Worm (Caenorhabditis elegans) whole organism, young adult: ENCODE measurements around the gene srsy-2.
A peak's percentile ranks its signal among the peaks of the same experiment; 100 is the strongest.

Source experiments
- B0019.2 ChIP-seq: fragments of 200-800 bp; sonication (Bioruptor generic); conservative IDR thresholded peaks from 2 replicates; pipeline ENCODE4 v1.3.6; 2022; ENCODE audit warnings: missing genetic modification reagents, missing genetic modification characterization, missing compliant biosample characterization
- C17E4.6 ChIP-seq: fragments of 200-800 bp; sonication (Bioruptor generic); IDR thresholded peaks from 2 replicates; pipeline ENCODE4 v1.3.6; 2022; ENCODE audit warnings: missing genetic modification reagents, missing genetic modification characterization, missing compliant biosample characterization
- D2030.7 ChIP-seq: fragments of 200-800 bp; sonication (Bioruptor generic); IDR thresholded peaks from 2 replicates; pipeline ENCODE4 v1.3.6; 2022; ENCODE audit warnings: missing genetic modification reagents, missing genetic modification characterization, missing compliant biosample characterization
- F10E7.11 ChIP-seq: sonication (generic microtip); optimal IDR thresholded peaks from 2 replicates; lab custom pipeline; 2017; ENCODE audit warnings: mild to moderate bottlenecking, missing genetic modification characterization, moderate library complexity, missing compliant biosample characterization
- F22D6.2 ChIP-seq: sonication (generic microtip); optimal IDR thresholded peaks from 2 replicates; lab custom pipeline; 2016; ENCODE audit warnings: mild to moderate bottlenecking, missing genetic modification characterization, missing compliant biosample characterization
- F49E8.2 ChIP-seq: sonication (generic microtip); optimal IDR thresholded peaks from 3 replicates; lab custom pipeline; 2017; ENCODE audit warnings: missing genetic modification characterization, mild to moderate bottlenecking, missing compliant biosample characterization, antibody characterized with exemption, moderate library complexity; ENCODE audit not compliant: insufficient read depth
- F57A8.1 ChIP-seq: fragments of 200-800 bp; sonication (Bioruptor generic); optimal IDR thresholded peaks from 2 replicates; lab custom pipeline; 2018; ENCODE audit warnings: mild to moderate bottlenecking, missing genetic modification characterization, moderate library complexity, missing compliant biosample characterization
- F57C9.4 ChIP-seq: sonication (generic microtip); optimal IDR thresholded peaks from 2 replicates; lab custom pipeline; 2017; ENCODE audit warnings: mild to moderate bottlenecking, missing genetic modification characterization, missing compliant biosample characterization
- T26A5.8 ChIP-seq: sonication (generic microtip); optimal IDR thresholded peaks from 2 replicates; lab custom pipeline; 2016; ENCODE audit warnings: missing genetic modification characterization, missing compliant biosample characterization
- Y53F4B.3 ChIP-seq: fragments of 200-800 bp; sonication (Bioruptor generic); IDR thresholded peaks from 2 replicates; pipeline ENCODE4 v1.3.6; 2022; ENCODE audit warnings: missing genetic modification reagents, missing genetic modification characterization, missing compliant biosample characterization
- Y53G8AR.9 ChIP-seq: fragments of 200-800 bp; sonication (Bioruptor generic); conservative IDR thresholded peaks from 2 replicates; pipeline ENCODE4 v1.3.6; 2022; ENCODE audit warnings: missing genetic modification reagents, missing genetic modification characterization, missing compliant biosample characterization
- Y56A3A.18 ChIP-seq: fragments of 200-800 bp; sonication (Bioruptor generic); IDR thresholded peaks from 2 replicates; pipeline ENCODE4 v1.3.6; 2022; ENCODE audit warnings: missing genetic modification reagents, missing genetic modification characterization, missing compliant biosample characterization
- Y79H2A.3 ChIP-seq: fragments of 200-800 bp; sonication (Bioruptor generic); conservative IDR thresholded peaks from 2 replicates; pipeline ENCODE4 v1.3.6; 2022; ENCODE audit warnings: missing genetic modification reagents, missing genetic modification characterization, missing compliant biosample characterization
- akir-1 ChIP-seq: fragments of 200-800 bp; sonication (Bioruptor generic); optimal IDR thresholded peaks from 2 replicates; lab custom pipeline; 2018; ENCODE audit warnings: mild to moderate bottlenecking, missing genetic modification characterization, moderate library complexity, missing compliant biosample characterization
- attf-3 ChIP-seq: fragments of 200-800 bp; sonication (Bioruptor generic); conservative IDR thresholded peaks from 2 replicates; pipeline ENCODE4 v1.3.6; 2022; ENCODE audit warnings: missing genetic modification reagents, missing genetic modification characterization, missing compliant biosample characterization
- attf-5 ChIP-seq: fragments of 200-800 bp; sonication (Bioruptor generic); optimal IDR thresholded peaks from 2 replicates; lab custom pipeline; 2018; ENCODE audit warnings: mild to moderate bottlenecking, missing genetic modification characterization, missing compliant biosample characterization
- bed-1 ChIP-seq: fragments of 200-800 bp; sonication (Bioruptor generic); IDR thresholded peaks from 2 replicates; pipeline ENCODE4 v1.3.6; 2022; ENCODE audit warnings: missing genetic modification reagents, missing genetic modification characterization, missing compliant biosample characterization
- ccch-3 ChIP-seq: fragments of 200-800 bp; sonication (Bioruptor generic); optimal IDR thresholded peaks from 2 replicates; lab custom pipeline; 2018; ENCODE audit warnings: mild to moderate bottlenecking, missing genetic modification characterization, missing compliant biosample characterization
- ceh-40 ChIP-seq: fragments of 200-800 bp; sonication (Bioruptor generic); IDR thresholded peaks from 2 replicates; pipeline ENCODE4 v1.3.6; 2022; ENCODE audit warnings: missing genetic modification characterization, missing compliant biosample characterization
- ceh-79 ChIP-seq: sonication (generic microtip); optimal IDR thresholded peaks from 2 replicates; lab custom pipeline; 2017; ENCODE audit warnings: mild to moderate bottlenecking, missing genetic modification characterization, missing compliant biosample characterization
- chd-7 ChIP-seq: sonication (generic microtip); optimal IDR thresholded peaks from 2 replicates; lab custom pipeline; 2016; ENCODE audit warnings: mild to moderate bottlenecking, missing genetic modification characterization, moderate library complexity, missing compliant biosample characterization
- egl-18 ChIP-seq: fragments of 200-800 bp; sonication (Bioruptor generic); IDR thresholded peaks from 2 replicates; pipeline ENCODE4 v1.3.6; 2022; ENCODE audit warnings: missing genetic modification reagents, missing genetic modification characterization, missing compliant biosample characterization
- fkh-3 ChIP-seq: sonication (generic microtip); optimal IDR thresholded peaks from 2 replicates; lab custom pipeline; 2016; ENCODE audit warnings: mild to moderate bottlenecking, missing genetic modification characterization, missing compliant biosample characterization
- hmg-20 ChIP-seq: fragments of 200-800 bp; sonication (Bioruptor generic); IDR thresholded peaks from 2 replicates; pipeline ENCODE4 v1.3.6; 2022; ENCODE audit warnings: missing genetic modification reagents, missing genetic modification characterization, missing compliant biosample characterization
- let-607 ChIP-seq, 2 experiments: fragments of 200-800 bp in 1 of 2; sonication (Bioruptor generic) in 1 of 2; sonication (generic microtip) in 1 of 2; optimal IDR thresholded peaks; 2 replicates each; lab custom pipeline; 2016 to 2018; ENCODE audit warnings: mild to moderate bottlenecking in 2 of 2, missing compliant biosample characterization in 2 of 2, missing genetic modification characterization in 2 of 2, moderate library complexity in 2 of 2, missing genotype in 1 of 2
- lin-26 ChIP-seq: fragments of 200-800 bp; sonication (Bioruptor generic); IDR thresholded peaks from 2 replicates; pipeline ENCODE4 v1.3.6; 2022; ENCODE audit warnings: missing genetic modification reagents, missing genetic modification characterization, missing compliant biosample characterization
- madf-10 ChIP-seq: sonication (generic microtip); optimal IDR thresholded peaks from 2 replicates; lab custom pipeline; 2016; ENCODE audit warnings: mild to moderate bottlenecking, missing genetic modification characterization, missing compliant biosample characterization
- madf-6 ChIP-seq: fragments of 200-800 bp; sonication (Bioruptor generic); IDR thresholded peaks from 2 replicates; pipeline ENCODE4 v1.3.6; 2022; ENCODE audit warnings: missing genetic modification reagents, missing genetic modification characterization, missing compliant biosample characterization
- mes-4 ChIP-seq: sonication (generic microtip); optimal IDR thresholded peaks from 2 replicates; lab custom pipeline; 2016; ENCODE audit warnings: missing genotype, missing genetic modification characterization, missing compliant biosample characterization
- nfya-2 ChIP-seq: fragments of 200-800 bp; sonication (Bioruptor generic); IDR thresholded peaks from 2 replicates; pipeline ENCODE4 v1.3.6; 2022; ENCODE audit warnings: missing genetic modification reagents, missing genetic modification characterization, missing compliant biosample characterization
- nfyb-1 ChIP-seq: fragments of 200-800 bp; sonication (Bioruptor generic); IDR thresholded peaks from 2 replicates; pipeline ENCODE4 v1.3.6; 2022; ENCODE audit warnings: missing genetic modification reagents, missing genetic modification characterization, missing compliant biosample characterization
- sea-2 ChIP-seq: fragments of 200-800 bp; sonication (Bioruptor generic); IDR thresholded peaks from 2 replicates; pipeline ENCODE4 v1.3.6; 2022; ENCODE audit warnings: missing genetic modification characterization, missing compliant biosample characterization
- snpc-1.1 ChIP-seq: sonication (generic microtip); optimal IDR thresholded peaks from 2 replicates; lab custom pipeline; 2017; ENCODE audit warnings: missing genetic modification characterization, mild to moderate bottlenecking, missing compliant biosample characterization, antibody characterized with exemption, moderate library complexity, missing genotype, missing genetic modification reagents; ENCODE audit not compliant: insufficient read depth
- snpc-1.3 ChIP-seq: sonication (generic microtip); optimal IDR thresholded peaks from 2 replicates; lab custom pipeline; 2017; ENCODE audit warnings: missing genetic modification characterization, mild to moderate bottlenecking, missing compliant biosample characterization, antibody characterized with exemption, moderate library complexity, missing genotype, missing genetic modification reagents; ENCODE audit not compliant: insufficient read depth
- snpc-3.4 ChIP-seq: sonication (generic microtip); optimal IDR thresholded peaks from 2 replicates; lab custom pipeline; 2017; ENCODE audit warnings: missing genetic modification characterization, mild to moderate bottlenecking, missing compliant biosample characterization, antibody characterized with exemption, moderate library complexity, missing genotype, missing genetic modification reagents
- snpc-4 ChIP-seq, 5 experiments: fragments of 150-350 bp in 1 of 5; sonication (generic microtip) in 4 of 5; optimal IDR thresholded peaks; 2 replicates each; lab custom pipeline; 2014 to 2018; ENCODE audit warnings: missing genetic modification characterization in 5 of 5, missing biosample characterization in 3 of 5, antibody characterized with exemption in 2 of 5, mild to moderate bottlenecking in 2 of 5, missing compliant biosample characterization in 2 of 5, missing genotype in 2 of 5, moderate library complexity in 2 of 5, missing genetic modification reagents in 1 of 5
- tlf-1 ChIP-seq: fragments of 200-800 bp; sonication (Bioruptor generic); optimal IDR thresholded peaks from 2 replicates; lab custom pipeline; 2018; ENCODE audit warnings: mild to moderate bottlenecking, missing genetic modification characterization, missing compliant biosample characterization
- unc-130 ChIP-seq: sonication (generic microtip); optimal IDR thresholded peaks from 2 replicates; lab custom pipeline; 2016; ENCODE audit warnings: missing genetic modification reagents, missing genetic modification characterization, missing compliant biosample characterization
- unc-62 ChIP-seq: fragments of 150-350 bp; optimal IDR thresholded peaks from 2 replicates; lab custom pipeline; 2014; ENCODE audit warnings: missing biosample characterization, missing genetic modification reagents, missing genetic modification characterization
- zim-3 ChIP-seq: sonication (generic microtip); optimal IDR thresholded peaks from 2 replicates; lab custom pipeline; 2017; ENCODE audit warnings: mild to moderate bottlenecking, missing genetic modification characterization, moderate library complexity, missing compliant biosample characterization
- ztf-22 ChIP-seq: fragments of 200-800 bp; sonication (Bioruptor generic); optimal IDR thresholded peaks from 2 replicates; lab custom pipeline; 2018; ENCODE audit warnings: mild to moderate bottlenecking, missing genetic modification characterization, moderate library complexity, missing compliant biosample characterization
- ztf-25 ChIP-seq: fragments of 200-800 bp; sonication (Bioruptor generic); IDR thresholded peaks from 2 replicates; pipeline ENCODE4 v1.3.6; 2022; ENCODE audit warnings: missing genetic modification reagents, missing genetic modification characterization, missing compliant biosample characterization
- ztf-6 ChIP-seq: fragments of 200-800 bp; sonication (Bioruptor generic); IDR thresholded peaks from 2 replicates; pipeline ENCODE4 v1.3.6; 2022; ENCODE audit warnings: missing genetic modification reagents, missing genetic modification characterization, missing compliant biosample characterization

Gene srsy-2

ce11 chrII:6269805-6270414 lies 43.0 kb upstream of the srsy-2 start, which contains the start of gene F13H8.2 (continued):
- TF ChIP-seq ztf-25 (peak; percentile 76; the same call in 1 of the 2 replicates), ccch-3 (GFP tag; lab: Kevin White, UChicago) (no peak), nfyb-1 (GFP tag; lab: Robert Waterston, UW) (peak; percentile 93), let-607 (tag; optimal IDR thresholded peaks at IDR 0.05; lab: Kevin White, UChicago) (no peak), F10E7.11 (tag; lab: Kevin White, UChicago) (no peak), tlf-1 (peak; percentile 52), unc-62 (no peak), snpc-1.1 (tag; lab: Kevin White, UChicago) (no peak), ceh-79 (tag; lab: Kevin White, UChicago) (no peak), Y79H2A.3 (GFP tag; lab: Robert Waterston, UW) (no peak), attf-3 (GFP tag; lab: Robert Waterston, UW) (peak; percentile 79), snpc-1.3 (tag; lab: Kevin White, UChicago) (no peak), D2030.7 (peak; percentile 94), ztf-6 (GFP tag; lab: Robert Waterston, UW) (peak; percentile 50; the same call in 1 of the 2 replicates), attf-5 (GFP tag; lab: Kevin White, UChicago) (peak; percentile 84), egl-18 (GFP tag; lab: Robert Waterston, UW) (no peak), snpc-4 (GFP tag; optimal IDR thresholded peaks at IDR 0.05; lab: Kevin White, UChicago) (no peak), snpc-4 (tag; optimal IDR thresholded peaks at IDR 0.05; lab: Kevin White, UChicago) (peak in 1 of 4 experiments; percentile 18), fkh-3 (tag; lab: Kevin White, UChicago) (no peak), ceh-40 (GFP tag; lab: Robert Waterston, UW) (0 out of 2 replicates have a peak, but pooled peaks have one; percentile 10), madf-10 (tag; lab: Kevin White, UChicago) (peak; percentile 23), unc-130 (no peak), chd-7 (tag; lab: Kevin White, UChicago) (no peak), akir-1 (GFP tag; lab: Kevin White, UChicago) (no peak), bed-1 (GFP tag; lab: Robert Waterston, UW) (no peak), Y53G8AR.9 (peak; percentile 61; the same call in 1 of the 2 replicates), C17E4.6 (peak; percentile 70; the same call in 1 of the 2 replicates), F49E8.2 (tag; lab: Kevin White, UChicago) (peak; percentile 6), zim-3 (tag; lab: Kevin White, UChicago) (peak; percentile 2), madf-6 (peak; percentile 82), F22D6.2 (tag; lab: Kevin White, UChicago) (no peak), F57A8.1 (GFP tag; lab: Kevin White, UChicago) (no peak), B0019.2 (peak; percentile 84), ztf-22 (no peak), lin-26 (GFP tag; lab: Robert Waterston, UW) (no peak), hmg-20 (GFP tag; lab: Robert Waterston, UW) (0 out of 2 replicates have a peak, but pooled peaks have one; percentile 43), Y53F4B.3 (GFP tag; lab: Robert Waterston, UW) (peak; percentile 85), nfya-2 (no peak), F57C9.4 (no peak), snpc-3.4 (tag; lab: Kevin White, UChicago) (no peak), T26A5.8 (tag; lab: Kevin White, UChicago) (no peak), sea-2 (GFP tag; lab: Robert Waterston, UW) (no peak), mes-4 (tag; lab: Kevin White, UChicago) (no peak), Y56A3A.18 (GFP tag; lab: Robert Waterston, UW) (0 out of 2 replicates have a peak, but pooled peaks have one; percentile 69)
